Fruit fly (Drosophila melanogaster) whole organism, wandering third instar larva: ENCODE data around the gene CG8132.

Source experiments
- Abd-B ChIP-seq: fragments of >200 bp; optimal IDR thresholded peaks from 2 replicates; lab custom pipeline; 2017; ENCODE audit warnings: missing biosample characterization, missing genetic modification characterization
- CG32264 ChIP-seq: fragments of 200-800 bp; sonication (Bioruptor generic); optimal IDR thresholded peaks from 2 replicates; lab custom pipeline; 2016; ENCODE audit warnings: missing biosample characterization, missing genetic modification characterization
- CG9705 ChIP-seq: fragments of 200-800 bp; sonication (Bioruptor generic); optimal IDR thresholded peaks from 2 replicates; lab custom pipeline; 2018; ENCODE audit warnings: missing biosample characterization, mild to moderate bottlenecking, missing genetic modification characterization
- CrebA ChIP-seq: fragments of 200-800 bp; sonication (Bioruptor generic); optimal IDR thresholded peaks from 2 replicates; lab custom pipeline; 2016; ENCODE audit warnings: missing biosample characterization, mild to moderate bottlenecking, missing genetic modification characterization, borderline replicate concordance
- Dfd ChIP-seq: fragments of >200 bp; optimal IDR thresholded peaks from 2 replicates; lab custom pipeline; 2017; ENCODE audit warnings: missing biosample characterization, missing genetic modification characterization
- Dif ChIP-seq: fragments of 200-275, 200-300 bp; sonication (Bioruptor generic); optimal IDR thresholded peaks from 2 replicates; lab custom pipeline; 2018; ENCODE audit warnings: missing biosample characterization, missing genetic modification characterization; ENCODE audit not compliant: partially characterized antibody
- GATAd ChIP-seq: sonication (Bioruptor generic); optimal IDR thresholded peaks from 2 replicates; lab custom pipeline; 2016; ENCODE audit warnings: missing biosample characterization, missing genetic modification characterization
- HLH106 ChIP-seq: fragments of 200-800 bp; optimal IDR thresholded peaks from 3 replicates; lab custom pipeline; 2019; ENCODE audit warnings: missing biosample characterization, mild to moderate bottlenecking, missing genetic modification characterization, moderate library complexity
- Hnf4 ChIP-seq: fragments of 200-800 bp; sonication (Bioruptor generic); optimal IDR thresholded peaks from 2 replicates; lab custom pipeline; 2016; ENCODE audit warnings: missing biosample characterization, mild to moderate bottlenecking, missing genetic modification characterization
- Hr78 ChIP-seq: fragments of >200 bp; optimal IDR thresholded peaks from 2 replicates; lab custom pipeline; 2017; ENCODE audit warnings: missing biosample characterization, missing genetic modification characterization
- Hr83 ChIP-seq: fragments of 200-300 bp; sonication (Bioruptor generic); optimal IDR thresholded peaks from 2 replicates; lab custom pipeline; 2016; ENCODE audit warnings: missing biosample characterization, mild to moderate bottlenecking, missing genetic modification characterization, moderate library complexity; ENCODE audit not compliant: poor library complexity, severe bottlenecking
- Jra ChIP-seq: sonication (Bioruptor generic); optimal IDR thresholded peaks from 2 replicates; lab custom pipeline; 2016; ENCODE audit warnings: missing biosample characterization, missing genetic modification characterization
- Mio ChIP-seq: sonication (Bioruptor generic); optimal IDR thresholded peaks from 2 replicates; lab custom pipeline; 2016; ENCODE audit warnings: missing biosample characterization, missing genetic modification characterization
- Myc ChIP-seq: fragments of >200 bp; optimal IDR thresholded peaks from 2 replicates; lab custom pipeline; 2017
- N ChIP-seq: fragments of >200 bp; optimal IDR thresholded peaks from 2 replicates; lab custom pipeline; 2018; ENCODE audit warnings: missing biosample characterization, missing external identifiers, missing genetic modification characterization
- OdsH ChIP-seq: fragments of 200-800 bp; sonication (Bioruptor generic); optimal IDR thresholded peaks from 2 replicates; lab custom pipeline; 2016; ENCODE audit warnings: missing biosample characterization, mild to moderate bottlenecking, missing genetic modification characterization
- Rel ChIP-seq, 2 experiments: fragments of 200-800 bp; sonication (Bioruptor generic) in 1 of 2; optimal IDR thresholded peaks; 2 replicates in 1 of 2; 3 replicates in 1 of 2; lab custom pipeline; 2016 to 2019; ENCODE audit warnings: mild to moderate bottlenecking in 2 of 2, missing biosample characterization in 2 of 2, missing genetic modification characterization in 2 of 2, moderate library complexity in 1 of 2
- Sp1 ChIP-seq: fragments of 200-800 bp; sonication (Bioruptor generic); optimal IDR thresholded peaks from 3 replicates; lab custom pipeline; 2019; ENCODE audit warnings: missing biosample characterization, mild to moderate bottlenecking, missing genetic modification characterization, moderate library complexity
- Vsx2 ChIP-seq: fragments of 200-300, 225-300 bp; sonication (Bioruptor generic); optimal IDR thresholded peaks from 2 replicates; lab custom pipeline; 2018; ENCODE audit warnings: missing biosample characterization, missing genetic modification characterization; ENCODE audit not compliant: partially characterized antibody
- br ChIP-seq: fragments of 200-800 bp; sonication (Bioruptor generic); optimal IDR thresholded peaks from 2 replicates; lab custom pipeline; 2016; ENCODE audit warnings: missing biosample characterization, missing genetic modification characterization
- brk ChIP-seq: fragments of 200-800 bp; sonication (Bioruptor generic); optimal IDR thresholded peaks from 2 replicates; lab custom pipeline; 2016; ENCODE audit warnings: missing biosample characterization, mild to moderate bottlenecking, missing genetic modification characterization
- dl ChIP-seq, 2 experiments: fragments of 175-275, 200-275 bp in 1 of 2; fragments of 200-275 bp in 1 of 2; sonication (Bioruptor generic); optimal IDR thresholded peaks; lab custom pipeline; 2018; ENCODE audit warnings: mild to moderate bottlenecking in 2 of 2, missing biosample characterization in 2 of 2, missing genetic modification characterization in 2 of 2, moderate library complexity in 2 of 2; ENCODE audit not compliant: partially characterized antibody in 2 of 2, insufficient read depth in 1 of 2
- dmrt93B ChIP-seq: fragments of 200-800 bp; sonication (Bioruptor generic); optimal IDR thresholded peaks from 2 replicates; lab custom pipeline; 2018; ENCODE audit warnings: missing biosample characterization, mild to moderate bottlenecking, missing genetic modification characterization
- dsf ChIP-seq: sonication (Bioruptor generic); optimal IDR thresholded peaks from 2 replicates; lab custom pipeline; 2016; ENCODE audit warnings: missing biosample characterization, missing genetic modification characterization, borderline replicate concordance
- ey ChIP-seq: fragments of 200-800 bp; sonication (Bioruptor generic); optimal IDR thresholded peaks from 2 replicates; lab custom pipeline; 2016; ENCODE audit warnings: missing biosample characterization, missing genetic modification characterization
- foxo ChIP-seq, 2 experiments: fragments of 200-800 bp; sonication (Bioruptor generic); optimal IDR thresholded peaks; 2 replicates in 1 of 2; 3 replicates in 1 of 2; lab custom pipeline; 2016 to 2017; ENCODE audit warnings: missing biosample characterization in 2 of 2, missing genetic modification characterization in 2 of 2
- fru ChIP-seq: fragments of 200-800 bp; sonication (Bioruptor generic); optimal IDR thresholded peaks from 3 replicates; lab custom pipeline; 2016; ENCODE audit warnings: missing biosample characterization, mild to moderate bottlenecking, missing genetic modification characterization
- h ChIP-seq: fragments of 200-800 bp; sonication (Bioruptor generic); optimal IDR thresholded peaks from 3 replicates; lab custom pipeline; 2016; ENCODE audit warnings: missing biosample characterization, mild to moderate bottlenecking, missing genetic modification characterization
- jim ChIP-seq: fragments of 175-275, 200-325 bp; sonication (Bioruptor generic); optimal IDR thresholded peaks from 2 replicates; lab custom pipeline; 2016; ENCODE audit warnings: missing biosample characterization, mild to moderate bottlenecking, missing genetic modification characterization
- lola ChIP-seq: fragments of >200 bp; optimal IDR thresholded peaks from 2 replicates; lab custom pipeline; 2017; ENCODE audit warnings: missing biosample characterization, missing genetic modification characterization
- pan ChIP-seq: fragments of >200 bp; optimal IDR thresholded peaks from 2 replicates; lab custom pipeline; 2017
- psq ChIP-seq: fragments of 200-800 bp; sonication (Bioruptor generic); optimal IDR thresholded peaks from 3 replicates; lab custom pipeline; 2017; ENCODE audit warnings: missing biosample characterization, mild to moderate bottlenecking, missing genetic modification characterization, moderate library complexity
- rgr ChIP-seq: fragments of 200-800 bp; sonication (Bioruptor generic); optimal IDR thresholded peaks from 3 replicates; lab custom pipeline; 2016; ENCODE audit warnings: missing biosample characterization, mild to moderate bottlenecking, missing genetic modification characterization
- sage ChIP-seq: fragments of 200-800 bp; sonication (Bioruptor generic); optimal IDR thresholded peaks from 2 replicates; lab custom pipeline; 2016; ENCODE audit warnings: missing biosample characterization, mild to moderate bottlenecking, missing genetic modification characterization
- sv ChIP-seq: fragments of 200-800 bp; sonication (Bioruptor generic); optimal IDR thresholded peaks from 3 replicates; lab custom pipeline; 2016; ENCODE audit warnings: missing biosample characterization, missing genetic modification characterization
- tai ChIP-seq: sonication (Bioruptor generic); optimal IDR thresholded peaks from 2 replicates; lab custom pipeline; 2016; ENCODE audit warnings: missing biosample characterization, missing genetic modification characterization
- usp ChIP-seq: fragments of >200 bp; optimal IDR thresholded peaks from 2 replicates; lab custom pipeline; 2017; ENCODE audit warnings: missing biosample characterization, missing genetic modification characterization
- woc ChIP-seq: sonication (Bioruptor generic); optimal IDR thresholded peaks from 2 replicates; lab custom pipeline; 2016; ENCODE audit warnings: missing biosample characterization, mild to moderate bottlenecking, missing genetic modification characterization

Gene CG8132

DNA sequence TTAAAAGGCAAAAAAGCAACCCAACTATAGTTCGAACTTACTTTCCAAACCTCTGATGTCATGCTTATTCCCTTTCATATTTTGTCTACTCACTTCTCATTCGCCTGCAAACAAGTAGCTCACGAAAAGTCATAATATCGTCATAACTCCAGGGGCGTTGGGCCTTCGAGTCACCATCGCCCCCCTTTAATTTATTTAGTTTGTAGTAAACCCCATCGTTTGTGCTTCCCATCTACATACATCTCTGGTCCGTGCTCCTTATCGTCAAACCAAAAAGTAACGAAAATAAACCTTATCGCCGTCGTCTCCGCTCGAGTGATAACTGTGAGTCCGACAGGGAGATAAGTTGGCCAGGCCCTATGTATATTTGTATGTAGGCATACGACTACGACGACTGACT lies 27.7 kb downstream of the CG8132 start:
- TF ChIP-seq ey (peak; percentile 92), OdsH (GFP tag; lab: Kevin White, UChicago) (peak; percentile 90), Hr83 (peak; percentile 88), Dif (GFP tag; lab: Kevin White, UChicago) (no peak), lola (no peak), foxo (GFP tag; optimal IDR thresholded peaks at IDR 0.05; lab: Kevin White, UChicago) (peak; percentile 85), Myc (lab: Kevin White, UChicago) (no peak), sv (GFP tag; lab: Kevin White, UChicago) (peak; percentile 42), CG32264 (GFP tag; lab: Kevin White, UChicago) (peak; percentile 69), Hnf4 (GFP tag; lab: Kevin White, UChicago) (peak; percentile 76), psq (GFP tag; lab: Kevin White, UChicago) (peak; percentile 84), pan (lab: Kevin White, UChicago) (no peak), sage (peak; percentile 71), tai (GFP tag; lab: Kevin White, UChicago) (peak; percentile 66), dl (GFP tag; optimal IDR thresholded peaks at IDR 0.05; lab: Kevin White, UChicago; ENCODE audit: insufficient read depth in 1 of 2, partially characterized antibody in 2 of 2) (no peak), HLH106 (tag; lab: Kevin White, UChicago) (peak; percentile 70), N (GFP tag; lab: Kevin White, UChicago) (no peak), Rel (GFP tag; optimal IDR thresholded peaks at IDR 0.05; lab: Kevin White, UChicago) (peak; percentile 58), Rel (tag; optimal IDR thresholded peaks at IDR 0.05; lab: Kevin White, UChicago) (peak; percentile 97), CG9705 (GFP tag; lab: Kevin White, UChicago) (peak; percentile 57), usp (GFP tag; lab: Kevin White, UChicago) (no peak), br (peak; percentile 85), fru (GFP tag; lab: Kevin White, UChicago) (peak; percentile 92), dmrt93B (GFP tag; lab: Kevin White, UChicago) (peak; percentile 46), Sp1 (GFP tag; lab: Kevin White, UChicago) (peak; percentile 74), rgr (GFP tag; lab: Kevin White, UChicago) (peak; percentile 91), h (GFP tag; lab: Kevin White, UChicago) (peak; percentile 89), woc (GFP tag; lab: Kevin White, UChicago) (peak; percentile 77), CrebA (GFP tag; lab: Kevin White, UChicago) (peak; percentile 84), Dfd (GFP tag; lab: Kevin White, UChicago) (no peak), dsf (GFP tag; lab: Kevin White, UChicago) (no peak), Mio (GFP tag; lab: Kevin White, UChicago) (peak; percentile 55), brk (GFP tag; lab: Kevin White, UChicago) (peak; percentile 80), Abd-B (GFP tag; lab: Kevin White, UChicago) (no peak), GATAd (GFP tag; lab: Kevin White, UChicago) (no peak), Jra (GFP tag; lab: Kevin White, UChicago) (peak; percentile 12), Vsx2 (GFP tag; lab: Kevin White, UChicago) (no peak), Hr78 (GFP tag; lab: Kevin White, UChicago) (no peak), jim (no peak)

DNA sequence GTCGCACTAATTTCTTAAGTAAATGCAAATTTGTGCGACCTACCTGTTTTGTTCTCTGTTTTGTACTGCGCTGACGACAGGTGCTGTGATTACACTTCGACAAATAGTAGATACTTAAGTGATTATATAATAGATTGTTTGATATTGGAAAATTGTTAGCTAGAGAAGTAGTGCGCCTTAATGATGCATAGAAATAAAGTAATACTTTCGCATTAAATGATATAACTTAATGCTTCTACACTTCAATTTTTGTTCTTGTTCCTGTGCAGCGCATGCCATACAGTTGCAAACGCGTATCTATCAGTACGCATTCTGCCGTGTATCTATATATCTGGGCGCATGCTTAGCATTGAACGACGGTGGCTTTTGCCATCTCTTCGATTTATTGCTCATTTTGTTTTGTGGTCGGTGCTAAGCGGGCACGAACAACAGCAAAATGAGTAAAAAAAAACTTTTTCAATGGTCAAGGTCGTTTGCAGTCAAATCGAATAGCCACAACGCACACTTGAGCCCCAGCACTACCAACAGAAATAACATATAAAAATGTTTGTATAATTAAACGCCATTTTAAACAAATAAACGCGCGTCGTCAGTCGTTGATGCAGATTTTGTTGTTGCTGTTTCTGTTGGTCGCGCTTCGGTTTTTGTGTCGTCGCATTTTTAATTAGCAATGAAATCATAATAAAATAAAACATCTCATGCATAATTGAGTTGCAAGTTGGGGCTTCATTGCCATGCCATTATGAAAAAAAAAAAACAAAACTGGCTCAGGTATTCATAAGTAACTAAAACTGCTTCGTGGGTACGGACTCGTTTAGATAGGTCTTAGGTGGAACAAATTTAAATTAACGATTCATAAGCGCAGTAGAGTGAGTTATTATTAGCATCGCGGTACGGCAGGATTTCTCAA lies 29.3 kb downstream of the CG8132 start:
- TF ChIP-seq ey = peak; percentile 40
- peak; percentile 30 for TF ChIP-seq rgr (GFP tag; lab: Kevin White, UChicago)
- TF ChIP-seq sv (GFP tag; lab: Kevin White, UChicago) = peak; percentile 1
- peak; percentile 36 for TF ChIP-seq OdsH (GFP tag; lab: Kevin White, UChicago)
- TF ChIP-seq fru (GFP tag; lab: Kevin White, UChicago) = peak; percentile 47
- TF ChIP-seq psq (GFP tag; lab: Kevin White, UChicago) = peak; percentile 3
- TF ChIP-seq foxo (GFP tag; optimal IDR thresholded peaks at IDR 0.05; lab: Kevin White, UChicago) = peak in 1 of 2 experiments; percentile 50
- TF ChIP-seq tai (GFP tag; lab: Kevin White, UChicago) = no peak
- TF ChIP-seq Sp1 (GFP tag; lab: Kevin White, UChicago) = no peak
